Worm (Caenorhabditis elegans): ENCODE measurements around the gene C27H6.9.

ce11 chrV:9991610-9992009, 8.9 kb downstream of the C27H6.9 start, which contains the start of the genes rde-1 and trpp-6:
- TF ChIP-seq nhr-12 (tag; optimal IDR thresholded peaks at IDR 0.05), result no peak
- TF ChIP-seq nhr-237 (tag; optimal IDR thresholded peaks at IDR 0.05), result no peak
- no peak for TF ChIP-seq R02D3.7 (tag; optimal IDR thresholded peaks at IDR 0.05)
- no peak for TF ChIP-seq unc-39 (tag; optimal IDR thresholded peaks at IDR 0.05)
- TF ChIP-seq lin-11 (tag; optimal IDR thresholded peaks at IDR 0.05), result no peak
- TF ChIP-seq nhr-11 (tag; optimal IDR thresholded peaks at IDR 0.05), result no peak
- TF ChIP-seq lin-39 (tag; optimal IDR thresholded peaks at IDR 0.05), result no peak
- no peak for TF ChIP-seq aly-2 (tag; optimal IDR thresholded peaks at IDR 0.05)
- no peak for TF ChIP-seq ztf-11 (tag; optimal IDR thresholded peaks at IDR 0.05)
- TF ChIP-seq ZK546.5 (tag; optimal IDR thresholded peaks at IDR 0.05), result no peak
- no peak for TF ChIP-seq dmd-4 (tag; optimal IDR thresholded peaks at IDR 0.05)
- no peak for TF ChIP-seq lsy-2 (tag; optimal IDR thresholded peaks at IDR 0.05)
- TF ChIP-seq sem-4 (tag; optimal IDR thresholded peaks at IDR 0.05), result no peak

All from whole organism, L2 larva.